Worm (Caenorhabditis elegans): ENCODE measurements around the gene ZK105.11.
A peak's percentile ranks its signal among the peaks of the same experiment; 100 is the strongest.

ZK105.11 gene

ce11 chrV:7734909-7735308 lies 26.5 kb upstream of the ZK105.11 start, which contains the start of gene clic-1 (continued):
- TF ChIP-seq lin-13 (GFP tag; optimal IDR thresholded peaks at IDR 0.05) (peak; percentile 58), alr-1 (tag; optimal IDR thresholded peaks at IDR 0.05) (no peak), fos-1 (tag; optimal IDR thresholded peaks at IDR 0.05) (peak; percentile 42), elt-3 (tag; optimal IDR thresholded peaks at IDR 0.05) (no peak), ztf-4 (tag; optimal IDR thresholded peaks at IDR 0.05) (no peak)

DNA sequence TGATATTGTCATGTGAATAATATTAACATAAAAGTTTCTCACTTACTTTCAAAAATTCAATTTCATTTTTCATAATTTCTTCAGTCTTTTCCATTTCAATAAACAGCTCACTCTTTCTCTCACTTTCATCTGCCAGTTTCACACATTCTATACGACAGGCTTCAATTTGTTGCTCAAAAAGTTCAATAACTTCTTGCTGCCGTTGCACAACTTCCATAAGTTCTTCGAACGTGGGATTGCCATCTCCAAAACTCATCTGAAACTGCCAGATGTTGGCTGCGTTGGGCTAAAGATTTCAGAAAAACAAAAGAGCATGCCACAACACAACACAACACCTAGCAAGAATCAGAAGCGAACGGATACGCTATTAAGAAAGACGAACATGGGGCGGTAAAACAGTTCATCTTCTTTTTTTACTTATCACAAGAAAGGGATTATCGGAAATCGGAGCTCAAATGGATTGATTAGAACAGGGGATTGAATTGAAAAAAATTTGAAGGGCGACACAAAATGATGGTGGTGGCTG lies 24.9 kb upstream of the ZK105.11 start:
- TF ChIP-seq ceh-16 (tag; optimal IDR thresholded peaks at IDR 0.05) (peak; percentile 4), lin-13 (GFP tag; optimal IDR thresholded peaks at IDR 0.05) (peak; percentile 20), snpc-4 (tag; optimal IDR thresholded peaks at IDR 0.05) (no peak)

DNA sequence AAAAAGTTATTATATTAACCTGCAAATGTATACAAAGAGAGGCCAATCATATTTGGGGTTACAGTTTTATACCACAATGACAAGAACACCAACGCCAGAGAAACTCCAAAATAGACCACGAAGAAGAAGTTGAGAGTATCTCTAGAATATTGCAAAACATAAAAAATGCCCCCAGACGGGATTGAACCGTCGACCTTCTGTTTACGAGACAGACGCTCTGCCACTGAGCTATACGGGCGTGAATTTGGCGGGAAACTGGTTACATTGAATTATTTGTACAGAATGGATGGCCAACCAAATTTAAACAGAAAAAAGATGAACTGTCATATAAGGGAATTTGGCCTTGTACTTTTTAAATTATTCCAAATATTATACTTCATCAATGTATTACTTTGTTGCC lies 22.1 kb upstream of the ZK105.11 start:
- TF ChIP-seq unc-55 (GFP tag; optimal IDR thresholded peaks at IDR 0.05), result peak; percentile 24
- peak; percentile 63 for TF ChIP-seq fos-1 (tag; optimal IDR thresholded peaks at IDR 0.05)
- no peak for TF ChIP-seq lin-11 (tag; optimal IDR thresholded peaks at IDR 0.05)
- TF ChIP-seq lin-13 (GFP tag; optimal IDR thresholded peaks at IDR 0.05), result peak; percentile 44
- no peak for TF ChIP-seq egl-27 (tag; optimal IDR thresholded peaks at IDR 0.05)
- TF ChIP-seq nhr-12 (tag; optimal IDR thresholded peaks at IDR 0.05), result no peak
- peak; percentile 20 for TF ChIP-seq nhr-6 (tag; optimal IDR thresholded peaks at IDR 0.05)
- peak; percentile 68 for TF ChIP-seq crh-2 (tag; optimal IDR thresholded peaks at IDR 0.05)
- TF ChIP-seq lin-39 (tag; optimal IDR thresholded peaks at IDR 0.05), result no peak
- TF ChIP-seq ceh-82 (tag; optimal IDR thresholded peaks at IDR 0.05), result no peak
- peak; percentile 42 for TF ChIP-seq gmeb-1 (tag; optimal IDR thresholded peaks at IDR 0.05)
- no peak for TF ChIP-seq zag-1 (tag; optimal IDR thresholded peaks at IDR 0.05)
- TF ChIP-seq ztf-4 (tag; optimal IDR thresholded peaks at IDR 0.05), result peak; percentile 63
- peak; percentile 15 for TF ChIP-seq C34F6.9 (tag; optimal IDR thresholded peaks at IDR 0.05)
- TF ChIP-seq nhr-10 (tag; optimal IDR thresholded peaks at IDR 0.05), result no peak
- peak; percentile 57 for TF ChIP-seq Y55F3AM.14 (GFP tag; optimal IDR thresholded peaks at IDR 0.05)
- peak; percentile 46 for TF ChIP-seq nhr-25 (tag; optimal IDR thresholded peaks at IDR 0.05)
- peak; percentile 57 for TF ChIP-seq sma-3 (GFP tag; optimal IDR thresholded peaks at IDR 0.05)
- TF ChIP-seq sem-4 (tag; optimal IDR thresholded peaks at IDR 0.05), result peak; percentile 19
- peak in 1 of 2 experiments; percentile 52 for TF ChIP-seq lsy-2 (tag; optimal IDR thresholded peaks at IDR 0.05)
- peak; percentile 49 for TF ChIP-seq nhr-21 (tag; optimal IDR thresholded peaks at IDR 0.05)
- TF ChIP-seq sma-9 (GFP tag; optimal IDR thresholded peaks at IDR 0.05), result peak; percentile 42
- no peak for TF ChIP-seq sma-9 (tag; optimal IDR thresholded peaks at IDR 0.05)
- no peak for TF ChIP-seq elt-3 (tag; optimal IDR thresholded peaks at IDR 0.05)
- TF ChIP-seq dmd-4 (tag; optimal IDR thresholded peaks at IDR 0.05), result no peak
- TF ChIP-seq unc-62 (GFP tag; optimal IDR thresholded peaks at IDR 0.05), result no peak
- TF ChIP-seq nhr-129 (tag; optimal IDR thresholded peaks at IDR 0.05), result peak; percentile 67
- TF ChIP-seq mdl-1 (tag; optimal IDR thresholded peaks at IDR 0.05), result no peak
- TF ChIP-seq ama-1 (optimal IDR thresholded peaks at IDR 0.05), result peak; percentile 61
- TF ChIP-seq F13H6.1 (tag; optimal IDR thresholded peaks at IDR 0.05), result peak; percentile 68
- TF ChIP-seq skn-1 (tag; optimal IDR thresholded peaks at IDR 0.05), result no peak

ce11 chrV:7728679-7729027 lies 20.2 kb upstream of the ZK105.11 start, which contains the start of gene Y97E10C.1:
Gene Y97E10C.1, plus strand, starts transcription at chrV:7728879.
- no peak for TF ChIP-seq ama-1 (optimal IDR thresholded peaks at IDR 0.05)
- TF ChIP-seq nhr-21 (tag; optimal IDR thresholded peaks at IDR 0.05), result no peak
- TF ChIP-seq nhr-12 (tag; optimal IDR thresholded peaks at IDR 0.05), result no peak
- no peak for TF ChIP-seq unc-55 (GFP tag; optimal IDR thresholded peaks at IDR 0.05)
- no peak for TF ChIP-seq alr-1 (tag; optimal IDR thresholded peaks at IDR 0.05)
- TF ChIP-seq lin-11 (tag; optimal IDR thresholded peaks at IDR 0.05), result no peak
- TF ChIP-seq nhr-129 (tag; optimal IDR thresholded peaks at IDR 0.05), result no peak
- no peak for TF ChIP-seq nhr-25 (tag; optimal IDR thresholded peaks at IDR 0.05)
- TF ChIP-seq unc-39 (tag; optimal IDR thresholded peaks at IDR 0.05), result no peak
- TF ChIP-seq peb-1 (tag; optimal IDR thresholded peaks at IDR 0.05), result no peak
- TF ChIP-seq nhr-23 (tag; optimal IDR thresholded peaks at IDR 0.05), result no peak
- TF ChIP-seq mbf-1 (tag; optimal IDR thresholded peaks at IDR 0.05), result no peak

Data from whole organism, L2 larva.